Worm (Caenorhabditis elegans): Measurements from ENCODE around the gene F59A7.14.

Gene F59A7.14

ce11 chrV:2050136-2050535, 31.3 kb downstream of the F59A7.14 start, which contains the start of gene comt-4:
Gene comt-4, minus strand, starts transcription at chrV:2050185.
- TF ChIP-seq syd-9 (tag; optimal IDR thresholded peaks at IDR 0.05), result no peak
- no peak for TF ChIP-seq unc-55 (GFP tag; optimal IDR thresholded peaks at IDR 0.05)

- TF ChIP-seq K02D7.2 (tag; optimal IDR thresholded peaks at IDR 0.05) (no peak), zip-5 (tag; optimal IDR thresholded peaks at IDR 0.05) (no peak), ceh-48 (tag; optimal IDR thresholded peaks at IDR 0.05) (no peak), pha-4 (tag; optimal IDR thresholded peaks at IDR 0.05) (no peak), ceh-19 (GFP tag; optimal IDR thresholded peaks at IDR 0.05) (no peak), dmd-4 (tag; optimal IDR thresholded peaks at IDR 0.05; ENCODE audit: borderline replicate concordance) (no peak), fkh-10 (GFP tag; optimal IDR thresholded peaks at IDR 0.05) (no peak), ceh-30 (tag; optimal IDR thresholded peaks at IDR 0.05) (no peak), unc-42 (tag; optimal IDR thresholded peaks at IDR 0.05) (no peak), sox-2 (GFP tag; IDR thresholded peaks at IDR 0.05) (no peak), dve-1 (tag; optimal IDR thresholded peaks at IDR 0.05) (no peak), nfya-1 (tag; optimal IDR thresholded peaks at IDR 0.05) (no peak)
Observed at ce11 chrV:2050790-2051189, 32.0 kb downstream of the F59A7.14 start.

- TF ChIP-seq dmd-4 (tag; optimal IDR thresholded peaks at IDR 0.05; ENCODE audit: borderline replicate concordance) (no peak), syd-9 (tag; optimal IDR thresholded peaks at IDR 0.05) (no peak), K09A11.1 (tag; optimal IDR thresholded peaks at IDR 0.05; ENCODE audit: insufficient read depth) (no peak), pha-2 (tag; optimal IDR thresholded peaks at IDR 0.05) (no peak), hlh-13 (GFP tag; optimal IDR thresholded peaks at IDR 0.05) (no peak), C38D4.7 (GFP tag; optimal IDR thresholded peaks at IDR 0.05) (no peak), ceh-6 (GFP tag; optimal IDR thresholded peaks at IDR 0.05) (no peak), pag-3 (tag; optimal IDR thresholded peaks at IDR 0.05; ENCODE audit: borderline replicate concordance) (no peak), ceh-45 (GFP tag; IDR thresholded peaks at IDR 0.05) (no peak), elt-2 (tag; optimal IDR thresholded peaks at IDR 0.05) (no peak), odd-2 (tag; optimal IDR thresholded peaks at IDR 0.05) (no peak), pha-4 (tag; optimal IDR thresholded peaks at IDR 0.05) (no peak), mec-3 (tag; optimal IDR thresholded peaks at IDR 0.05; ENCODE audit: borderline replicate concordance) (no peak), lim-6 (tag; optimal IDR thresholded peaks at IDR 0.05) (no peak), tbx-7 (tag; optimal IDR thresholded peaks at IDR 0.05) (no peak), ceh-9 (tag; optimal IDR thresholded peaks at IDR 0.05) (no peak), hlh-30 (tag; optimal IDR thresholded peaks at IDR 0.05; ENCODE audit: insufficient read depth) (no peak), ttx-3 (tag; optimal IDR thresholded peaks at IDR 0.05) (no peak)
Observed at ce11 chrV:2051507-2051906, 32.7 kb downstream of the F59A7.14 start, which contains the start of gene Y40B10A.11. Gene Y40B10A.11, minus strand, starts transcription at chrV:2051607.

- TF ChIP-seq dve-1 (tag; optimal IDR thresholded peaks at IDR 0.05), result no peak
- no peak for TF ChIP-seq gmeb-2 (tag; optimal IDR thresholded peaks at IDR 0.05)
- TF ChIP-seq nhr-232 (tag; optimal IDR thresholded peaks at IDR 0.05), result no peak
- no peak for TF ChIP-seq che-1 (tag; optimal IDR thresholded peaks at IDR 0.05)
- TF ChIP-seq hlh-8 (tag; optimal IDR thresholded peaks at IDR 0.05), result no peak
- no peak for TF ChIP-seq dmd-4 (tag; optimal IDR thresholded peaks at IDR 0.05; ENCODE audit: borderline replicate concordance)
- no peak for TF ChIP-seq pqm-1 (tag; optimal IDR thresholded peaks at IDR 0.05)
- no peak for TF ChIP-seq ama-1 (optimal IDR thresholded peaks at IDR 0.05)
- TF ChIP-seq ceh-18 (tag; optimal IDR thresholded peaks at IDR 0.05), result no peak
- TF ChIP-seq ceh-14 (tag; optimal IDR thresholded peaks at IDR 0.05), result no peak
- no peak for TF ChIP-seq eyg-1 (tag; optimal IDR thresholded peaks at IDR 0.05)
- TF ChIP-seq ceh-31 (tag; optimal IDR thresholded peaks at IDR 0.05), result no peak
- no peak for TF ChIP-seq ttx-3 (tag; optimal IDR thresholded peaks at IDR 0.05)
- TF ChIP-seq nfya-1 (tag; optimal IDR thresholded peaks at IDR 0.05), result no peak
- no peak for TF ChIP-seq ceh-9 (tag; optimal IDR thresholded peaks at IDR 0.05)
- no peak for TF ChIP-seq ceh-30 (tag; optimal IDR thresholded peaks at IDR 0.05)
- TF ChIP-seq Y22D7AL.16 (tag; optimal IDR thresholded peaks at IDR 0.05), result no peak
- TF ChIP-seq syd-9 (tag; optimal IDR thresholded peaks at IDR 0.05), result no peak
- TF ChIP-seq elt-4 (tag; optimal IDR thresholded peaks at IDR 0.05), result no peak
Observed at ce11 chrV:2053509-2053908, 34.7 kb downstream of the F59A7.14 start, which contains the start of gene comt-5. Gene comt-5, minus strand, starts transcription at chrV:2053609.

Data from whole organism, late embryonic.